Fruit fly (Drosophila melanogaster): ENCODE measurements around the gene CG7320.

The CG7320 gene

dm6 chr3L:18212237-18212653 lies 11.0 kb downstream of the CG7320 start:
- no peak for TF ChIP-seq noc (tag; optimal IDR thresholded peaks at IDR 0.05)

dm6 chr3L:18213745-18214144 lies 12.5 kb downstream of the CG7320 start:
- no peak for TF ChIP-seq noc (tag; optimal IDR thresholded peaks at IDR 0.05)

DNA sequence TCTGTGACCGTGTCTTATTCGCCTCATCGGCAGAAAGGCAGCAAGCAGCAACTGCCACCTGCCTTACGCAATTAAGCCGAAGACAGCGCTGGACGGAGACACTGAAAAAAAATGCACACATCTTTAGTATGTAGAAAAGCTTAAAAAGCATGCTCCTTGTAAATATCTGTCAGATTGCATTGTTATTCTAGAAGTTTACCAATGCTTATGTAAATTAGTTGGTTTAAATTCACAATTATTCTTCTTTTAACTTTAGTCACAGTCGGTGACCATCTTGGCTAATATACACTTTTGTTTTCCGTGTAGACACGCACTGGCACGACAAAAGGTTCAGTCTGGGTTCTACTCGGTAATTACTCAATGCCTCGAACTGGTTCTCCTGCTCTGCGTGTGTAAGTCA lies 14.4 kb downstream of the CG7320 start:
- TF ChIP-seq noc (tag; optimal IDR thresholded peaks at IDR 0.05) = no peak

DNA sequence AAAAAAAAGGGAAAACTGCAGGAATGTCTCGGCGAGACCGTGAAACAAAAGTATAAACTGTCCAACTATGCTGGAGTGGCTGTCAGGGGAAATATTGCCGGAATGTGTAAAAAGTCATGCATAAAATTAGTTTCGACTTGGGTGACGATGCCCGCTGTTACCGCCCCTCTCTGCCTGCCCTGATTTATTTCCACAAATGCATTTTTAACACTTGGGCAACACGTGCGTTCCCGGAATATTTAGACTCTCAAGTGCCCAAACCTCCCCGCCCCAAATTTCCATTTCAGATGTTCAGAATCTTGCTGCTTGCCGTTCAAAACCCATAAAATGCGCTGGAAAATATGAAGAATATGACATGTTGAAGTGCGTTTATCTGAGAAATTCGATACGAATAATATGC lies 15.6 kb downstream of the CG7320 start:
- no peak for TF ChIP-seq noc (tag; optimal IDR thresholded peaks at IDR 0.05)

- TF ChIP-seq noc (tag; optimal IDR thresholded peaks at IDR 0.05) = no peak
Observed at dm6 chr3L:18218480-18218879, 17.2 kb downstream of the CG7320 start.

dm6 chr3L:18219388-18219787 lies 18.1 kb downstream of the CG7320 start:
- no peak for TF ChIP-seq noc (tag; optimal IDR thresholded peaks at IDR 0.05)

DNA sequence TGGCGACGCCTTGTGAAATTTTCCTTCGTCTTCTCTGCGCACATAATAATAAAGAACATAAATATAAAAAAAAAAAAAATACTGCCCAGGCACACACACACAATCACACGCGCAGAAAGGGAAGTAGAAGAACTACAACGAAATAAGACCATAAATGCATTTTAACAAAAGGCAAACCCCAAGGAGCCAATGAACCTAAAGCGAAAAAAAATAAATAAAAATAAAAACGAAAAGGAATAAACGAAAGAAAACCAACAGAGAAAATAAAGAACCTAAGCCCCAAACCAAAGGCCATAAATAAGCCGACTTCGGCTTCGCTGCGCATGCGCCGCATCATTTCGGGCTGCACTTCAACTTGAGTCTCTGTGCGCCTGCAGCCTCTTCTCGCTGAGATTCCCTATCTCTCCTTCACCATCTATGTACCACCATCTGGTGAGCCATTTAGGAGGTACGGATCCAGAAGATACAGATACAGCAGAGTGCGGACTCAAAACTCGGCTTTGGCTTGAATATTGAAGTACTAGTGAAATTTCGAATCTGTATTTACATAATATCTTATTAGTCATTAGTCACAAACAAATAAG lies 20.1 kb downstream of the CG7320 start:
- no peak for TF ChIP-seq noc (tag; optimal IDR thresholded peaks at IDR 0.05)

- no peak for TF ChIP-seq noc (tag; optimal IDR thresholded peaks at IDR 0.05)
Observed at dm6 chr3L:18222284-18222683, 21.0 kb downstream of the CG7320 start.

DNA sequence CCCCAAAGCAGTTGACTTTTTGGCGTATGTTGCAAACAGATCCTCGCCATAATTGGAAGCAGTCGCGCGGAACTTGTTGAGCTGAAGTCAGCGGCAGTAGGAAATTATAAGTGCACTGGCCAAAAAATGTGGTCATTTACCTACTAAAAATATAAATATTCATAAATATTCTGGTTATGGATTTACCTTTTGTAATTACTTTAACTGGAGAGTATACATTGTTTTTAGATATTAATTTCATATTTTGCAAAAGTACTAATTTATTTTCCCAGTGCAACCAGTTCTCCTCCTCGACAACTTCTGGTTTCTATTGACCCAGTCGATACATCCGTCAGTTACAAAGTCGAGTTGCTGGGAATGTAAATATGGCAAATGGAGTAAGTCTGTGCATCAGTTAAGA lies 22.1 kb downstream of the CG7320 start:
- no peak for TF ChIP-seq noc (tag; optimal IDR thresholded peaks at IDR 0.05)

DNA sequence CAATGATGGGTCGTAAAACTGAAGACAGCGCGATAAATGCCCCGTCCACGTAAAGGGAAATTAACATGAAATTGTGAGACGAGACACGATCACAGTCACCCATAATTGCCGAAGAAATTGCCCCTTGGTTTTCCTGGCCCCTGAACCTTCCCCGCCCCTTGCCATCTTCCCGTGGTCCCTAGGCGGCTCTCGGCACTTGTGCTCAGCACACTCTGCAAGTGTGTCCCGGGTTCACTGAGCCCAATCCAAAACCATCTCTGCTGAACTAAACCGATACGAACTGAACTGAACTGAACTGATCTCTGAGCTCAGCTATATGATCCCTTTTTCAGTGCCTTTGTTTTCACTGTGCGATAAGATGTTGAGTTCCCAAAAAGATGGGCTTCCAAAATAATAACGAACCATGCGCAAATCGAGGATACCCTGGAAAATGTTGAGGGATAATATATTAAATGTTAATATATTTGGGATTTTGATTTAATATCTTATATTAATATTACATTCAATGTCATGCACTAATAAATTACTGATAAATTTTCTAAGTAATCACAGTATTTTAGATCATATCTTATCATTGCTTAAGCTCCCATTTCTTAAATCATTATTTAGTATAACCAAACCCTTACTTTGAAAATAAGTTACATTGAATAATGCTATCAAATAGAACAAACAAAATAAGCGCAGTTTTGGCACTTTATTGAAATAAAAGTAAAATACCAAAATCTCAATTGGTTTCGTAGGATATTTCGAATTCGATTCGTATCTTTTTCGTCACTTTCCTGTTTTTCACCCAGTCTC lies 23.5 kb downstream of the CG7320 start:
- no peak for TF ChIP-seq noc (tag; optimal IDR thresholded peaks at IDR 0.05)

DNA sequence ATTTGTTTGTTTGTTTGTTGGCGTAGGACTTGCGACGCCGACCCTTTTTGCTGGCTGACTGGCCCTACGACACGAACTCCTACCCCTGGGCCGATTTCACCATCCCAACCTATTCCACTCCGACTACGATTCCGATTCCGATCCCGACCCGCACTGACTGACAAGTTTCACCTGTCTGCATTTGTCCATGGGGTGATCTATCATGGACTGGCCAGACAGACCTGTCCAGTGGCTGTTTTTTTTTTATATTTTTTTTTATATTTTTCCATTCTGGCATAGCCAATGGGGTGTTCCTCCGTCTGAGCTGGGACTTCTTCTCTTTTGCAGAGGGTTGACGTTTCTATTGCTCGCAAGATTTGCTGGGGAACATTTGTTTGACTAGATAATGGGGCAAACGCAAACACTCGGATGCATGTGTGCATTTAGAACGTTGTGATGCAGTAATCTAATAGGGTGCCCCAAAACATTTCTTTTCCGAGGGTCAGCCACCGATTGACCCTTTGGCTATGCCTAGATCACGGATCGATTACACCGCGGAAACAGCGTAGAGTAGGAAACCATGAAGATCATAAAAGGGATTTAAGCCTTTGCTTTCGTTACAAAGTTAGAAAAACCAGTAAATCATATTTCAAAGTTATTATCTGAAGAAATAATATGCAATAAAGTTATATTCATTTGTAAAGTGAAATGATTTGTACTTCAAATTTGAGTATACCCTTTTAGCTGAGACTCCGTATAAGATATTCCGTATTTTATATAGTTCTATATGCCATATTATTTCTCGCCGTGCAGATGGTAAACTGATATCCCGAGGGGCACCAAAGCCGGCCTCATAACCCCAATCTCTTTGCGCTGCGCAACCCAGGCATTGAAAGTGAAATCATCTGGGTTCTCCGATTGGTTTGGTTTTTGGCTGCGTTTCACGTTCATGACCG lies 24.4 kb downstream of the CG7320 start:
- no peak for TF ChIP-seq noc (tag; optimal IDR thresholded peaks at IDR 0.05)

dm6 chr3L:18226682-18227410 lies 25.6 kb downstream of the CG7320 start:
- TF ChIP-seq noc (tag; optimal IDR thresholded peaks at IDR 0.05) = no peak

dm6 chr3L:18227411-18227716 lies 26.1 kb downstream of the CG7320 start:
- TF ChIP-seq noc (tag; optimal IDR thresholded peaks at IDR 0.05) = no peak

DNA sequence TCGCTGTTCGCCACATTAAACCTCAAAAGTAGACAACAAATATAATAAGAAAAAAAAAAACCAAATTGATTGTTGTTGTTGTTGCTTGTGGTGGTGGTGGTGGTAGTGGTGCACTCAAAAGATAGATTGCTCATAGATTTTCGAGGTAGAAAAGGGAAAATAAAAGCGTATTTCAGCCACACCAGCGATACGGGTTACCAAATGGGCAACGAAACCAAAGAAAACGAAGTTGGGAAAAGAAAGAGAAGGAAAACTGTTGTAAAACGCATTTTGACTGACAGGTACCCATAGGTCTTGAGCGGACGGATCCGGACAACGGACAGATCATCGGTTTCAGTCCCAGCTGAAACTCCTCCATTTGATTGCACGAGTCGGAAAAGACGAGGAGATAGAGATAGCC lies 27.2 kb downstream of the CG7320 start:
- no peak for TF ChIP-seq noc (tag; optimal IDR thresholded peaks at IDR 0.05)

DNA sequence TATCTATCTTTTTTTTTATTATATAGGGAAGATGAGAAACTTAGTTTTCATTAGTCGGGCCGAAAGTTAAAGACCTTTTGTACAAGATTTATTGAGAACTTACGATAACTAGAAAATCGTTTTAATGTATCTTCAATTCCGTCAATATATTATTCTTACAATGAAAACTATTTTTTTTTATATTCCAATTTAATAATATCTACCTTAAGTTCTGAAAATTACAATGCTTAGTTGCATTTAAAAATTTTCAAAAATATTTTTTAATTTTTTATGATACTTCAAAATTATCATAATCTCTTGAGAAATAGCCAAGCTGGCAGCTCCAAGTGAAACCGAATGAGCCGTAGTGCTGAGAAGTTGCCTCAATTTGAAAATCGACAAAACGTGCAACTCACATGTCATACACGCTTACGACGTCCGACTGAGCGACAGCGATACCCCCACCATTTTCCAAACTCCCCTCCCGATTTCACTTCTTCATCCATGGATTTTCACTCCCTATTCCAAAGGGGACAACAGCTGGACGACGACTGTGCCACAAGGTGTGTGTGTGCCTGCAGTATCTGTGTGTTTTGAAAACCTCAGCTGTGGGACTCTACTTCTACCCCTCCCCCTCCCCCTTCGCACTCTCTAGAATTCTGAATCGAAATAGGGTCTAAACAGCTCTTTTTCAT lies 27.8 kb downstream of the CG7320 start:
- TF ChIP-seq noc (tag; optimal IDR thresholded peaks at IDR 0.05) = no peak
